Worm (Caenorhabditis elegans) whole organism, L4 larva: ENCODE measurements around the gene rpl-36.

Experiments used
- D1046.2 ChIP-seq: fragments of 200-800 bp; sonication (Bioruptor generic); IDR thresholded peaks from 2 replicates; pipeline ENCODE4 v1.3.6; 2022; ENCODE audit warnings: missing genetic modification characterization, missing compliant biosample characterization
- R02D3.7 ChIP-seq: fragments of 150-350 bp; sonication (generic microtip); optimal IDR thresholded peaks from 3 replicates; lab custom pipeline; 2014; ENCODE audit warnings: missing biosample characterization, missing genetic modification characterization
- T26A8.4 ChIP-seq: fragments of 200-800 bp; sonication (Bioruptor generic); IDR thresholded peaks from 2 replicates; pipeline ENCODE4 v1.3.6; 2022; ENCODE audit warnings: missing genetic modification characterization, missing compliant biosample characterization
- ceh-44 ChIP-seq: fragments of 200-800 bp; sonication (Bioruptor generic); IDR thresholded peaks from 2 replicates; pipeline ENCODE4 v1.3.6; 2022; ENCODE audit warnings: missing genetic modification reagents, missing genetic modification characterization, missing compliant biosample characterization
- cey-2 ChIP-seq: sonication (generic microtip); optimal IDR thresholded peaks from 3 replicates; lab custom pipeline; 2017; ENCODE audit warnings: missing genetic modification characterization, mild to moderate bottlenecking, missing compliant biosample characterization, antibody characterized with exemption, borderline replicate concordance; ENCODE audit not compliant: insufficient read depth
- daf-8 ChIP-seq: fragments of 200-800 bp; sonication (Bioruptor generic); IDR thresholded peaks from 2 replicates; pipeline ENCODE4 v1.3.6; 2022; ENCODE audit warnings: missing genetic modification characterization, missing compliant biosample characterization
- dmd-6 ChIP-seq: fragments of 200-800 bp; sonication (Bioruptor generic); IDR thresholded peaks from 2 replicates; pipeline ENCODE4 v1.3.6; 2022; ENCODE audit warnings: missing genetic modification reagents, missing genetic modification characterization, missing compliant biosample characterization
- dmd-9 ChIP-seq: fragments of 200-800 bp; sonication (Bioruptor generic); IDR thresholded peaks from 2 replicates; pipeline ENCODE4 v1.3.6; 2022; ENCODE audit warnings: missing genetic modification reagents, missing genetic modification characterization, missing compliant biosample characterization
- dpl-1 ChIP-seq: fragments of 150-350 bp; optimal IDR thresholded peaks from 2 replicates; lab custom pipeline; 2014; ENCODE audit warnings: missing biosample characterization, missing genetic modification reagents, missing genetic modification characterization
- duxl-1 ChIP-seq: sonication (generic microtip); optimal IDR thresholded peaks from 2 replicates; lab custom pipeline; 2016; ENCODE audit warnings: mild to moderate bottlenecking, missing genetic modification characterization, moderate library complexity, missing compliant biosample characterization; ENCODE audit not compliant: poor library complexity
- dve-1 ChIP-seq: sonication (generic microtip); optimal IDR thresholded peaks from 2 replicates; lab custom pipeline; 2017; ENCODE audit warnings: antibody characterized with exemption, mild to moderate bottlenecking, missing genetic modification characterization, missing compliant biosample characterization; ENCODE audit not compliant: insufficient read depth
- egl-27 ChIP-seq: sonication (generic microtip); optimal IDR thresholded peaks from 3 replicates; lab custom pipeline; 2017; ENCODE audit warnings: missing biosample characterization, missing genetic modification reagents, missing genetic modification characterization
- gei-8 ChIP-seq: fragments of 200-800 bp; sonication (Bioruptor generic); optimal IDR thresholded peaks from 2 replicates; lab custom pipeline; 2018; ENCODE audit warnings: mild to moderate bottlenecking, missing genetic modification characterization, missing compliant biosample characterization
- hif-1 ChIP-seq, 2 experiments: sonication (generic microtip); optimal IDR thresholded peaks; 2 replicates each; lab custom pipeline; 2016 to 2017; ENCODE audit warnings: missing compliant biosample characterization in 2 of 2, missing genetic modification characterization in 2 of 2, missing genetic modification reagents in 2 of 2, missing genotype in 2 of 2, mild to moderate bottlenecking in 1 of 2
- hlh-11 ChIP-seq: fragments of 200-800 bp; sonication (Bioruptor generic); optimal IDR thresholded peaks from 2 replicates; lab custom pipeline; 2018; ENCODE audit warnings: mild to moderate bottlenecking, missing genetic modification characterization, missing compliant biosample characterization
- hlh-30 ChIP-seq: sonication (generic microtip); optimal IDR thresholded peaks from 2 replicates; lab custom pipeline; 2017; ENCODE audit warnings: antibody characterized with exemption, mild to moderate bottlenecking, missing genetic modification characterization, missing compliant biosample characterization; ENCODE audit not compliant: insufficient read depth
- lin-1 ChIP-seq: fragments of 200-800 bp; sonication (Bioruptor generic); IDR thresholded peaks from 2 replicates; pipeline ENCODE4 v1.3.6; 2022; ENCODE audit warnings: missing genetic modification reagents, missing genetic modification characterization, missing compliant biosample characterization
- lin-29 ChIP-seq: fragments of 200-800 bp; sonication (Bioruptor generic); IDR thresholded peaks from 2 replicates; pipeline ENCODE4 v1.3.6; 2022; ENCODE audit warnings: missing genetic modification reagents, missing genetic modification characterization, missing compliant biosample characterization
- lin-39 ChIP-seq: fragments of 150-350 bp; optimal IDR thresholded peaks from 2 replicates; lab custom pipeline; 2014; ENCODE audit warnings: missing biosample characterization, missing genetic modification reagents, missing genetic modification characterization
- lir-3 ChIP-seq: sonication (generic microtip); optimal IDR thresholded peaks from 2 replicates; lab custom pipeline; 2016; ENCODE audit warnings: mild to moderate bottlenecking, missing genetic modification characterization, missing compliant biosample characterization
- lsy-2 ChIP-seq, 2 experiments: fragments of 150-350 bp in 1 of 2; sonication (generic microtip) in 1 of 2; optimal IDR thresholded peaks; 2 replicates each; lab custom pipeline; 2014 to 2017; ENCODE audit warnings: missing biosample characterization in 2 of 2, missing genetic modification characterization in 2 of 2
- mdl-1 ChIP-seq, 2 experiments: fragments of 150-350 bp in 1 of 2; sonication (generic microtip) in 1 of 2; optimal IDR thresholded peaks; 2 replicates each; lab custom pipeline; 2014 to 2017; ENCODE audit warnings: missing biosample characterization in 2 of 2, missing genetic modification characterization in 2 of 2
- mep-1 ChIP-seq: fragments of 150-350 bp; sonication (generic microtip); optimal IDR thresholded peaks from 3 replicates; lab custom pipeline; 2014; ENCODE audit warnings: missing biosample characterization, missing genetic modification characterization
- mxl-2 ChIP-seq: fragments of 200-800 bp; sonication (Bioruptor generic); conservative IDR thresholded peaks from 2 replicates; pipeline ENCODE4 v1.3.6; 2022; ENCODE audit warnings: missing genetic modification reagents, missing genetic modification characterization, missing compliant biosample characterization
- mxl-3 ChIP-seq: fragments of 200-800 bp; sonication (Bioruptor generic); optimal IDR thresholded peaks from 2 replicates; lab custom pipeline; 2018; ENCODE audit warnings: mild to moderate bottlenecking, missing genetic modification characterization, missing compliant biosample characterization
- nhr-10 ChIP-seq: fragments of 150-350 bp; optimal IDR thresholded peaks from 2 replicates; lab custom pipeline; 2014; ENCODE audit warnings: missing biosample characterization, missing genetic modification characterization
- nhr-237 ChIP-seq: sonication (generic microtip); optimal IDR thresholded peaks from 2 replicates; lab custom pipeline; 2017; ENCODE audit warnings: missing biosample characterization, missing genetic modification characterization
- nhr-25 ChIP-seq: sonication (generic microtip); optimal IDR thresholded peaks from 2 replicates; lab custom pipeline; 2017; ENCODE audit warnings: missing genetic modification characterization, mild to moderate bottlenecking, missing compliant biosample characterization, antibody characterized with exemption, moderate library complexity, borderline replicate concordance; ENCODE audit not compliant: insufficient read depth
- nhr-28 ChIP-seq: fragments of 150-350 bp; optimal IDR thresholded peaks from 2 replicates; lab custom pipeline; 2014; ENCODE audit warnings: missing biosample characterization, missing genetic modification characterization
- nhr-48 ChIP-seq: sonication (generic microtip); optimal IDR thresholded peaks from 2 replicates; lab custom pipeline; 2016; ENCODE audit warnings: mild to moderate bottlenecking, missing genetic modification characterization, missing compliant biosample characterization
- nhr-77 ChIP-seq: fragments of 150-350 bp; optimal IDR thresholded peaks from 2 replicates; lab custom pipeline; 2014; ENCODE audit warnings: missing biosample characterization, missing genetic modification characterization
- pqm-1 ChIP-seq: sonication (generic microtip); optimal IDR thresholded peaks from 2 replicates; lab custom pipeline; 2017; ENCODE audit warnings: missing biosample characterization, missing genetic modification characterization
- rbr-2 ChIP-seq: sonication (generic microtip); optimal IDR thresholded peaks from 2 replicates; lab custom pipeline; 2016; ENCODE audit warnings: missing genotype, missing genetic modification characterization, missing compliant biosample characterization
- snpc-1.2 ChIP-seq: fragments of 200-800 bp; sonication (Bioruptor generic); IDR thresholded peaks from 2 replicates; pipeline ENCODE4 v1.3.6; 2022; ENCODE audit warnings: missing genetic modification reagents, missing genetic modification characterization, missing compliant biosample characterization
- snpc-4 ChIP-seq: fragments of 150-350 bp; optimal IDR thresholded peaks from 2 replicates; lab custom pipeline; 2014; ENCODE audit warnings: missing biosample characterization, missing genetic modification characterization
- spr-1 ChIP-seq: sonication (generic microtip); optimal IDR thresholded peaks from 2 replicates; lab custom pipeline; 2016; ENCODE audit warnings: mild to moderate bottlenecking, missing genetic modification characterization, missing compliant biosample characterization
- tag-97 ChIP-seq: fragments of 200-800 bp; sonication (Bioruptor generic); IDR thresholded peaks from 2 replicates; pipeline ENCODE4 v1.3.6; 2022; ENCODE audit warnings: missing genetic modification characterization, missing compliant biosample characterization
- tra-1 ChIP-seq: fragments of 200-800 bp; sonication (Bioruptor generic); IDR thresholded peaks from 2 replicates; pipeline ENCODE4 v1.3.6; 2022; ENCODE audit warnings: missing genetic modification reagents, missing genetic modification characterization, missing compliant biosample characterization
- unc-62 ChIP-seq, 3 experiments: fragments of 150-350 bp in 1 of 3; sonication (generic microtip); optimal IDR thresholded peaks in 2 of 3; peaks in 1 of 3; 1 replicate in 1 of 3; 2 replicates in 2 of 3; lab custom pipeline; 2014 to 2017; ENCODE audit warnings: missing biosample characterization in 3 of 3, missing genetic modification characterization in 3 of 3, missing genetic modification reagents in 3 of 3, missing genotype in 1 of 3
- zag-1 ChIP-seq: fragments of 150-350 bp; optimal IDR thresholded peaks from 2 replicates; lab custom pipeline; 2014; ENCODE audit warnings: missing biosample characterization, missing genetic modification characterization

rpl-36 gene

DNA sequence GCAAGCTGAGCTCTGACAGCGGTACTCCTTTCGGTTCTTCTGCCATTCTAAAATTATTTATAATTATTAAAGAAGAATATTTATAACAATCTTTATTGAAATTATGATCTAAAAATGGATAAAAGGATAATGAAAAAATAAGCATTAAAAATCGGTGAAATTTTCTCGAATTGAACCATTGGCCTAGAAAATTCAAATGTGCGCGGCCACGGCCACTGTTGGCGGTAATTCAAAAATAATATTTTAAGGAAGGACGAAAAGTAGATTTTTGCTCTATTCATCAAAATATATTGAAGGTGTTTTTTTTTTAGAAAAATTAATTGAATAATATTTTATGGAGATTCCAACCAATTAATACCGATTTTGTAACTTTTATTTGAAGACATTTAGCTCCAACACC, 18.8 kb downstream of the rpl-36 start, which contains the start of gene pfd-5 (continued):
- TF ChIP-seq lin-1 (no peak), dve-1 (tag; lab: Kevin White, UChicago) (peak; percentile 22), rbr-2 (tag; lab: Kevin White, UChicago) (no peak)

ce11 chrIII:7199467-7199866, 19.4 kb downstream of the rpl-36 start:
- TF ChIP-seq tag-97 (GFP tag; lab: Robert Waterston, UW) (no peak), D1046.2 (GFP tag; lab: Robert Waterston, UW) (no peak), mxl-2 (no peak), zag-1 (tag; lab: Kevin White, UChicago) (no peak), nhr-48 (tag; lab: Kevin White, UChicago) (no peak), dmd-6 (no peak), daf-8 (GFP tag; lab: Robert Waterston, UW) (no peak), cey-2 (peak; percentile 17), mep-1 (tag; lab: Kevin White, UChicago) (peak; percentile 25), dve-1 (tag; lab: Kevin White, UChicago) (peak; percentile 17), ceh-44 (GFP tag; lab: Robert Waterston, UW) (no peak), nhr-28 (tag; lab: Kevin White, UChicago) (no peak), gei-8 (GFP tag; lab: Kevin White, UChicago) (no peak), T26A8.4 (no peak), lin-29 (GFP tag; lab: Robert Waterston, UW) (no peak)

DNA sequence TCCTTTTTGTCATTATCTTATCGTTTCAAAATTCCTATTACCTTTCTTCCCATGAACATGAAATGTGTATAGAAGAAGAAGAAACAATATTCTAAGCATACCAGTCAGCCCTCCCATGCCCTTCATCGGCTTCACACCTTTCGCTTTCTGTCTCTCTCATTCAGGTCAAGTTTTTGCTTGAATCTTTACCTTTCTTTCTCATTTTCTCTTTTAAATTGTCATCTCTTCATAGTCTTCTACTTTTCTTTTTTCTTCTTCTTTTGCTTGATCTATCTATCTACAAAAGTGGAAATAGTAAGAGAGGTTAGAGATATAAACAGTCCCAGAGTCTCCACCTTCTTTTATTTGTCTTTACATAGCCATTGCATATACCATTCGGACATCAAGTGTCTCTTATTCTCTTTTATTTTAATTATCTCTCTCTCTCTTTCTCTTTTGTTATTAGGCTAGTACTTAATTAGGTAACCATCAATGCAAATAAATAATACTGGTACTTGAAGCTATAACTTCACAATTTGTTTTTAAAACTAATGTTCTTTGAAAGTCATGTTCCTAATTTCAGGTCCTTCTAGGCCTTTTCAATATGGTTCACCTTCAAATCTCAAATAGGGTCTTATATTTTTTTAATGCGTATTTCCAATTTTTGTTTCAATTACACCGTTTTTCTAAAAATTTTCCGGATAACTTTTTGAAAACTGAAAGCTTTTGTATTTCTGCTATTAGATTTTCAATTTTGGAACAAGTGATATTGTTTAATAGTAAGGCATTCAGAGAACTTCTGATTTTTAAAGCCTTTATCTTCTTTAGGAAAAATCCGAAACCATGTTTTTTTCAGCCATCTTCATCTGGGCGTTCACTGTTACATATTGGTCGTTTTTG, 21.6 kb downstream of the rpl-36 start, which contains the start of gene dpy-31:
TSS of gene dpy-31 (plus strand) at position 829 of the 879 bp plus-strand sequence.
- no peak for TF ChIP-seq hif-1 (tag; optimal IDR thresholded peaks at IDR 0.05; lab: Kevin White, UChicago)
- peak in 1 of 2 experiments; percentile 44 for TF ChIP-seq lsy-2 (tag; optimal IDR thresholded peaks at IDR 0.05; lab: Kevin White, UChicago)
- peak; percentile 58 for TF ChIP-seq mep-1 (tag; lab: Kevin White, UChicago)
- TF ChIP-seq mdl-1 (tag; optimal IDR thresholded peaks at IDR 0.05; lab: Kevin White, UChicago) = peak in 1 of 2 experiments; percentile 15
- no peak for TF ChIP-seq dpl-1 (GFP tag; lab: Kevin White, UChicago)
- TF ChIP-seq snpc-1.2 (GFP tag; lab: Robert Waterston, UW) = no peak
- peak; percentile 34 for TF ChIP-seq cey-2
- TF ChIP-seq hlh-11 = peak; percentile 13
- TF ChIP-seq snpc-4 (tag; lab: Kevin White, UChicago) = no peak
- peak; percentile 6 for TF ChIP-seq nhr-10
- TF ChIP-seq nhr-25 (tag; lab: Kevin White, UChicago) = peak; percentile 64
- peak; percentile 12 for TF ChIP-seq nhr-77 (tag; lab: Kevin White, UChicago)
- peak in 1 of 2 experiments; percentile 95 for TF ChIP-seq unc-62 (GFP tag; optimal IDR thresholded peaks at IDR 0.05 in 1 of 2; lab: Kevin White, UChicago)
- TF ChIP-seq unc-62 (tag; optimal IDR thresholded peaks at IDR 0.05; lab: Kevin White, UChicago) = no peak
- peak; percentile 40 for TF ChIP-seq dve-1 (tag; lab: Kevin White, UChicago)
- peak; percentile 21 for TF ChIP-seq nhr-28 (tag; lab: Kevin White, UChicago)

- TF ChIP-seq tra-1 (0 out of 2 replicates have a peak, but pooled peaks have one; percentile 37), nhr-28 (tag; lab: Kevin White, UChicago) (peak; percentile 66), lin-39 (tag; lab: Kevin White, UChicago) (no peak), nhr-237 (tag; lab: Kevin White, UChicago) (no peak), spr-1 (no peak), hlh-11 (peak; percentile 35), mxl-3 (GFP tag; lab: Kevin White, UChicago) (peak; percentile 37), nhr-77 (tag; lab: Kevin White, UChicago) (no peak), duxl-1 (tag; lab: Kevin White, UChicago) (no peak), tag-97 (GFP tag; lab: Robert Waterston, UW) (no peak), lsy-2 (tag; optimal IDR thresholded peaks at IDR 0.05; lab: Kevin White, UChicago) (peak in 1 of 2 experiments; percentile 49), pqm-1 (tag; lab: Kevin White, UChicago) (no peak), dmd-9 (GFP tag; lab: Robert Waterston, UW) (no peak), hlh-30 (tag; lab: Kevin White, UChicago) (peak; percentile 17), lir-3 (tag; lab: Kevin White, UChicago) (no peak), dpl-1 (GFP tag; lab: Kevin White, UChicago) (peak; percentile 7), cey-2 (peak; percentile 73), R02D3.7 (tag; lab: Kevin White, UChicago) (no peak), egl-27 (tag; lab: Kevin White, UChicago) (no peak)
Measured at ce11 chrIII:7203130-7203775, 23.2 kb downstream of the rpl-36 start.
